Fruit fly (Drosophila melanogaster) whole organism, prepupa: ENCODE measurements around the gene CG8043.

Experiments
- Blimp-1 ChIP-seq: fragments of 200-800 bp; sonication (Bioruptor generic); optimal IDR thresholded peaks from 3 replicates; lab custom pipeline; 2017; ENCODE audit warnings: missing biosample characterization, missing genetic modification characterization, mild to moderate bottlenecking, moderate library complexity, missing genetic modification reagents
- CG10631 ChIP-seq: fragments of 200-800 bp; sonication (Bioruptor generic); optimal IDR thresholded peaks from 2 replicates; lab custom pipeline; 2016; ENCODE audit warnings: missing biosample characterization, missing genetic modification characterization
- CG11762 ChIP-seq: fragments of 200-800 bp; sonication (Bioruptor generic); optimal IDR thresholded peaks from 3 replicates; lab custom pipeline; 2016; ENCODE audit warnings: missing biosample characterization, missing genetic modification characterization; ENCODE audit not compliant: insufficient read depth
- CG11902 ChIP-seq: fragments of 200-800 bp; sonication (Bioruptor generic); optimal IDR thresholded peaks from 3 replicates; lab custom pipeline; 2016; ENCODE audit warnings: missing biosample characterization, missing genetic modification characterization
- CG15336 ChIP-seq: fragments of 200-800 bp; sonication (Bioruptor generic); IDR thresholded peaks from 2 replicates; pipeline ENCODE4 v1.3.6; 2022; ENCODE audit warnings: missing biosample characterization, missing genetic modification characterization
- CG16779 ChIP-seq: fragments of 200-800 bp; sonication (Bioruptor generic); optimal IDR thresholded peaks from 3 replicates; lab custom pipeline; 2017; ENCODE audit warnings: missing biosample characterization, mild to moderate bottlenecking, missing genetic modification characterization
- CG3032 ChIP-seq: fragments of 200-800 bp; optimal IDR thresholded peaks from 2 replicates; lab custom pipeline; 2019; ENCODE audit warnings: missing biosample characterization, mild to moderate bottlenecking, missing genetic modification characterization, moderate library complexity
- CG31627 ChIP-seq: fragments of 200-800 bp; sonication (Bioruptor generic); optimal IDR thresholded peaks from 3 replicates; lab custom pipeline; 2016; ENCODE audit warnings: missing biosample characterization, missing genetic modification characterization
- CG32006 ChIP-seq: fragments of 200-800 bp; sonication (Bioruptor generic); optimal IDR thresholded peaks from 3 replicates; lab custom pipeline; 2017; ENCODE audit warnings: missing biosample characterization, mild to moderate bottlenecking, missing genetic modification characterization
- CG3919 ChIP-seq: fragments of 200-800 bp; sonication (Bioruptor generic); optimal IDR thresholded peaks from 3 replicates; lab custom pipeline; 2016; ENCODE audit warnings: missing biosample characterization, missing genetic modification characterization
- CG4318 ChIP-seq: fragments of 200-800 bp; sonication (Bioruptor generic); optimal IDR thresholded peaks from 3 replicates; lab custom pipeline; 2017; ENCODE audit warnings: missing biosample characterization, mild to moderate bottlenecking, missing genetic modification characterization
- CG6163 ChIP-seq: fragments of 200-800 bp; sonication (Bioruptor generic); IDR thresholded peaks from 3 replicates; pipeline ENCODE4 v1.3.6; 2022; ENCODE audit warnings: missing biosample characterization, missing genetic modification characterization
- CG6276 ChIP-seq: fragments of 200-800 bp; sonication (Bioruptor generic); optimal IDR thresholded peaks from 2 replicates; lab custom pipeline; 2017; ENCODE audit warnings: missing biosample characterization, mild to moderate bottlenecking, missing genetic modification characterization
- CG6792 ChIP-seq: fragments of 200-800 bp; sonication (Bioruptor generic); optimal IDR thresholded peaks from 3 replicates; lab custom pipeline; 2016; ENCODE audit warnings: missing biosample characterization, missing genetic modification characterization
- CG6808 ChIP-seq: fragments of 200-800 bp; sonication (Bioruptor generic); optimal IDR thresholded peaks from 3 replicates; lab custom pipeline; 2017; ENCODE audit warnings: missing biosample characterization, missing genetic modification characterization, mild to moderate bottlenecking, moderate library complexity, missing genetic modification reagents
- CG6854 ChIP-seq: fragments of 200-800 bp; sonication (Bioruptor generic); optimal IDR thresholded peaks from 2 replicates; lab custom pipeline; 2017; ENCODE audit warnings: missing biosample characterization, mild to moderate bottlenecking, missing genetic modification characterization
- CG8119 ChIP-seq: fragments of 200-800 bp; sonication (Bioruptor generic); IDR thresholded peaks from 3 replicates; pipeline ENCODE4 v1.3.6; 2022; ENCODE audit warnings: missing biosample characterization, missing genetic modification characterization
- CG8319 ChIP-seq: fragments of 200-800 bp; sonication (Bioruptor generic); optimal IDR thresholded peaks from 3 replicates; lab custom pipeline; 2016; ENCODE audit warnings: missing biosample characterization, missing genetic modification characterization
- CG8632 ChIP-seq: fragments of 200-800 bp; sonication (Bioruptor generic); optimal IDR thresholded peaks from 3 replicates; lab custom pipeline; 2016; ENCODE audit warnings: missing biosample characterization, missing genetic modification characterization
- Eip78C ChIP-seq: fragments of 200-800 bp; sonication (Bioruptor generic); peaks from one replicate; lab custom pipeline; 2016; ENCODE audit warnings: missing biosample characterization, missing genetic modification characterization
- Eip93F ChIP-seq: fragments of 200-800 bp; sonication (Bioruptor generic); optimal IDR thresholded peaks from 2 replicates; lab custom pipeline; 2016; ENCODE audit warnings: missing biosample characterization, mild to moderate bottlenecking, missing genetic modification characterization
- Ets21C ChIP-seq: fragments of 200-800 bp; sonication (Bioruptor generic); optimal IDR thresholded peaks from 3 replicates; lab custom pipeline; 2016; ENCODE audit warnings: missing biosample characterization, missing genetic modification characterization
- Ets96B ChIP-seq: fragments of 200-800 bp; optimal IDR thresholded peaks from 2 replicates; lab custom pipeline; 2019; ENCODE audit warnings: missing biosample characterization, mild to moderate bottlenecking, missing genetic modification characterization, moderate library complexity
- Gug ChIP-seq: fragments of 200-800 bp; sonication (Bioruptor generic); IDR thresholded peaks from 2 replicates; pipeline ENCODE4 v1.3.6; 2022; ENCODE audit warnings: missing biosample characterization, missing genetic modification characterization
- Hr39 ChIP-seq: fragments of 200-800 bp; sonication (Bioruptor generic); optimal IDR thresholded peaks from 2 replicates; lab custom pipeline; 2016; ENCODE audit warnings: missing biosample characterization, missing genetic modification characterization
- Hr4 ChIP-seq: fragments of 200-800 bp; sonication (Bioruptor generic); optimal IDR thresholded peaks from 3 replicates; lab custom pipeline; 2016; ENCODE audit warnings: missing biosample characterization, missing genetic modification characterization
- Lpt ChIP-seq: fragments of 200-800 bp; sonication (Bioruptor generic); optimal IDR thresholded peaks from 3 replicates; lab custom pipeline; 2016; ENCODE audit warnings: missing biosample characterization, missing genetic modification characterization
- OdsH ChIP-seq: fragments of 200-800 bp; sonication (Bioruptor generic); optimal IDR thresholded peaks from 3 replicates; lab custom pipeline; 2016; ENCODE audit warnings: missing biosample characterization, missing genetic modification characterization
- Sox102F ChIP-seq: fragments of 200-800 bp; sonication (Bioruptor generic); optimal IDR thresholded peaks from 2 replicates; lab custom pipeline; 2016; ENCODE audit warnings: missing biosample characterization, mild to moderate bottlenecking, missing genetic modification characterization
- Sox14 ChIP-seq: fragments of 200-800 bp; sonication (Bioruptor generic); optimal IDR thresholded peaks from 3 replicates; lab custom pipeline; 2016; ENCODE audit warnings: missing biosample characterization, missing genetic modification characterization
- Sox15 ChIP-seq: fragments of 200-800 bp; sonication (Bioruptor generic); optimal IDR thresholded peaks from 3 replicates; lab custom pipeline; 2016; ENCODE audit warnings: missing biosample characterization, missing genetic modification characterization
- achi ChIP-seq: fragments of 200-800 bp; sonication (Bioruptor generic); optimal IDR thresholded peaks from 3 replicates; lab custom pipeline; 2016; ENCODE audit warnings: missing biosample characterization, missing genetic modification characterization
- cyc ChIP-seq: fragments of 200-800 bp; sonication (Bioruptor generic); optimal IDR thresholded peaks from 3 replicates; lab custom pipeline; 2016; ENCODE audit warnings: missing biosample characterization, missing genetic modification characterization
- dac ChIP-seq: fragments of 200-800 bp; sonication (Bioruptor generic); optimal IDR thresholded peaks from 2 replicates; lab custom pipeline; 2017; ENCODE audit warnings: missing biosample characterization, mild to moderate bottlenecking, missing genetic modification characterization
- dsx ChIP-seq: fragments of 200-800 bp; optimal IDR thresholded peaks from 3 replicates; lab custom pipeline; 2019; ENCODE audit warnings: missing biosample characterization, mild to moderate bottlenecking, missing genetic modification characterization, moderate library complexity; ENCODE audit not compliant: poor library complexity, severe bottlenecking
- eg ChIP-seq: fragments of 200-800 bp; sonication (Bioruptor generic); IDR thresholded peaks from 3 replicates; pipeline ENCODE4 v1.3.6; 2022; ENCODE audit warnings: missing biosample characterization, missing genetic modification characterization
- esn ChIP-seq: fragments of 200-800 bp; sonication (Bioruptor generic); optimal IDR thresholded peaks from 2 replicates; lab custom pipeline; 2016; ENCODE audit warnings: missing biosample characterization, mild to moderate bottlenecking, missing genetic modification characterization, moderate library complexity
- fd59A ChIP-seq: fragments of 200-800 bp; sonication (Bioruptor generic); optimal IDR thresholded peaks from 2 replicates; lab custom pipeline; 2017; ENCODE audit warnings: missing biosample characterization, mild to moderate bottlenecking, missing genetic modification characterization, missing genetic modification reagents
- fd85E ChIP-seq: fragments of 200-800 bp; sonication (Bioruptor generic); optimal IDR thresholded peaks from 3 replicates; lab custom pipeline; 2016; ENCODE audit warnings: missing biosample characterization, missing genetic modification characterization
- fkh ChIP-seq: fragments of 200-800 bp; sonication (Bioruptor generic); optimal IDR thresholded peaks from 3 replicates; lab custom pipeline; 2017; ENCODE audit warnings: missing biosample characterization, mild to moderate bottlenecking, missing genetic modification characterization, moderate library complexity
- lz ChIP-seq: fragments of 200-800 bp; sonication (Bioruptor generic); optimal IDR thresholded peaks from 3 replicates; lab custom pipeline; 2016; ENCODE audit warnings: missing biosample characterization, missing genetic modification characterization
- net ChIP-seq: fragments of 200-800 bp; sonication (Bioruptor generic); optimal IDR thresholded peaks from 3 replicates; lab custom pipeline; 2016; ENCODE audit warnings: missing biosample characterization, missing genetic modification characterization
- pdm3 ChIP-seq: fragments of 200-800 bp; sonication (Bioruptor generic); optimal IDR thresholded peaks from 3 replicates; lab custom pipeline; 2016; ENCODE audit warnings: missing biosample characterization, missing genetic modification characterization
- ss ChIP-seq, 2 experiments: fragments of 200-800 bp; sonication (Bioruptor generic); optimal IDR thresholded peaks; 2 replicates in 1 of 2; 3 replicates in 1 of 2; lab custom pipeline; 2017 to 2018; ENCODE audit warnings: mild to moderate bottlenecking in 2 of 2, missing biosample characterization in 2 of 2, missing genetic modification characterization in 2 of 2, moderate library complexity in 1 of 2
- svp ChIP-seq: fragments of 200-800 bp; sonication (Bioruptor generic); peaks from one replicate; lab custom pipeline; 2016; ENCODE audit warnings: missing biosample characterization, missing genetic modification characterization
- vri ChIP-seq: fragments of 200-800 bp; sonication (Bioruptor generic); optimal IDR thresholded peaks from 3 replicates; lab custom pipeline; 2016; ENCODE audit warnings: missing biosample characterization, mild to moderate bottlenecking, missing genetic modification characterization

The CG8043 gene

dm6 chr3R:8669029-8669707 lies 7.5 kb upstream of the CG8043 start (continued):
- TF ChIP-seq CG11762 (peak; percentile 95), lz (GFP tag; lab: Kevin White, UChicago) (peak; percentile 98), Hr39 (peak; percentile 96), CG31627 (GFP tag; lab: Kevin White, UChicago) (peak; percentile 97), cyc (GFP tag; lab: Kevin White, UChicago) (peak; percentile 97), Sox102F (GFP tag; lab: Kevin White, UChicago) (peak; percentile 98), Eip93F (GFP tag; lab: Kevin White, UChicago) (peak; percentile 97), net (GFP tag; lab: Kevin White, UChicago) (peak; percentile 99), esn (GFP tag; lab: Kevin White, UChicago) (peak; percentile 99), CG8632 (GFP tag; lab: Kevin White, UChicago) (peak; percentile 97), CG6276 (GFP tag; lab: Kevin White, UChicago) (peak; percentile 98), fd85E (peak; percentile 94), Hr4 (GFP tag; lab: Kevin White, UChicago) (peak; percentile 99), CG10631 (GFP tag; lab: Kevin White, UChicago) (peak; percentile 98), Sox15 (GFP tag; lab: Kevin White, UChicago) (peak; percentile 93), ss (GFP tag; optimal IDR thresholded peaks at IDR 0.05; lab: Kevin White, UChicago) (peak; percentile 96 to 97)
- TF ChIP-seq, all 60 proteins: peak for 60

DNA sequence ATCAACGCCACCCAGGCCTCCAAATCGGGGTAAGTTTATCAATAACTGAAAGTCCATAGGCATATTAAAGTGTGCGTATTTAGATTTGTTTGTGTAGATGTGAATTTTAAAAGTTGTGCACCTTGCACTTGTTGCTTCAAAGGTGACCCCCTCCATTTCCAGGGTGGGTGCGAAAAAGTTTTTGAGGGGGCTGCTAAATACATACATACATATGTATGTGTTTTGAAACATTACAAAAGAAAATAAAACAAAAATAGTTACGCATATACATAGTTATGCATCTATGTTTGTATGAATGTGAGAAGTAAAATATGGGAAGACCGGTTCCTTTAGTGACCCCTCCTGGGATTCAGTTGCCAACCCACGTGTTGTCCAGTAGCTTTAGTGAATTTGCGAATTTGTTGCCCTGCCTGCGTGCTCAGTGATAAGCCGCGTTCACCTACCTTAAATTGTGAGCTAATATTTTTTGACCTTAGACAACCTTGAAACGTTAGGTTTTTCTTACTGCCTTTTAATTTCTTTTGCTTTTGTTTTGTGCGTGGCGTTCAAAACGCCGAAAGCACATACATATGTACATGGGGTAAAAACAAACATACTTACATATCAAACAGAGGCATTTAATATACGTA lies 6.7 kb upstream of the CG8043 start:
- TF ChIP-seq Ets96B (tag; lab: Kevin White, UChicago), result peak; percentile 39
- TF ChIP-seq Hr39, result peak; percentile 39
- no peak for TF ChIP-seq dsx (GFP tag; lab: Kevin White, UChicago)
- TF ChIP-seq OdsH (GFP tag; lab: Kevin White, UChicago), result no peak
- peak; percentile 64 for TF ChIP-seq eg (GFP tag; lab: Robert Waterston, UW)
- TF ChIP-seq CG8632 (GFP tag; lab: Kevin White, UChicago), result no peak
- peak; percentile 71 for TF ChIP-seq CG6163
- no peak for TF ChIP-seq fd59A
- no peak for TF ChIP-seq CG32006 (GFP tag; lab: Kevin White, UChicago)
- no peak for TF ChIP-seq CG11902 (GFP tag; lab: Kevin White, UChicago)
- TF ChIP-seq ss (GFP tag; optimal IDR thresholded peaks at IDR 0.05; lab: Kevin White, UChicago), result no peak
- TF ChIP-seq lz (GFP tag; lab: Kevin White, UChicago), result no peak
- TF ChIP-seq Lpt (GFP tag; lab: Kevin White, UChicago), result no peak
- no peak for TF ChIP-seq net (GFP tag; lab: Kevin White, UChicago)
- no peak for TF ChIP-seq dac (GFP tag; lab: Kevin White, UChicago)
- TF ChIP-seq CG6808 (GFP tag; lab: Kevin White, UChicago), result no peak
- peak; percentile 13 for TF ChIP-seq Sox14
- TF ChIP-seq esn (GFP tag; lab: Kevin White, UChicago), result no peak
- TF ChIP-seq Gug (GFP tag; lab: Robert Waterston, UW), result no peak
- TF ChIP-seq CG15336 (GFP tag; lab: Robert Waterston, UW), result peak; percentile 41
- no peak for TF ChIP-seq CG3919
- TF ChIP-seq Ets21C, result no peak
- no peak for TF ChIP-seq vri (GFP tag; lab: Kevin White, UChicago)
- peak; percentile 10 for TF ChIP-seq Hr4 (GFP tag; lab: Kevin White, UChicago)
- no peak for TF ChIP-seq pdm3 (GFP tag; lab: Kevin White, UChicago)
- TF ChIP-seq CG31627 (GFP tag; lab: Kevin White, UChicago), result peak; percentile 24
- TF ChIP-seq CG16779 (tag; lab: Kevin White, UChicago), result no peak
- no peak for TF ChIP-seq Blimp-1 (GFP tag; lab: Kevin White, UChicago)
- TF ChIP-seq CG6854 (GFP tag; lab: Kevin White, UChicago), result no peak
- TF ChIP-seq CG11762, result no peak
- peak; percentile 32; the same call in 2 of the 3 replicates for TF ChIP-seq CG8119 (GFP tag; lab: Robert Waterston, UW)
- no peak for TF ChIP-seq CG4318
- no peak for TF ChIP-seq CG6276 (GFP tag; lab: Kevin White, UChicago)
- TF ChIP-seq CG8319 (GFP tag; lab: Kevin White, UChicago), result peak; percentile 40
- TF ChIP-seq svp, result peak; percentile 74
- TF ChIP-seq Eip78C (GFP tag; lab: Kevin White, UChicago), result peak; percentile 4
- TF ChIP-seq CG6792, result no peak
- no peak for TF ChIP-seq fkh (GFP tag; lab: Kevin White, UChicago)
- TF ChIP-seq CG3032 (tag; lab: Kevin White, UChicago), result no peak
- TF ChIP-seq Sox15 (GFP tag; lab: Kevin White, UChicago), result peak; percentile 17
- no peak for TF ChIP-seq achi (GFP tag; lab: Kevin White, UChicago)
